Fruit fly (Drosophila melanogaster) whole organism, embryonic: ENCODE measurements around the gene Cdc27.

Experiments
- Bdp1 ChIP-seq: fragments of 200-800 bp; sonication (Bioruptor generic); optimal IDR thresholded peaks from 3 replicates; lab custom pipeline; 2016; ENCODE audit warnings: missing biosample characterization, missing genetic modification characterization
- Blimp-1 ChIP-seq: fragments of 200-800 bp; sonication (Bioruptor generic); optimal IDR thresholded peaks from 3 replicates; lab custom pipeline; 2018; ENCODE audit warnings: missing biosample characterization, missing genetic modification characterization, mild to moderate bottlenecking, moderate library complexity, missing genetic modification reagents
- CG10979 ChIP-seq: fragments of 200-800 bp; sonication (Bioruptor generic); optimal IDR thresholded peaks from 2 replicates; lab custom pipeline; 2018; ENCODE audit warnings: missing biosample characterization, mild to moderate bottlenecking, missing genetic modification characterization, moderate library complexity
- CG12391 ChIP-seq: fragments of 200-800 bp; sonication (Bioruptor generic); optimal IDR thresholded peaks from 3 replicates; lab custom pipeline; 2018; ENCODE audit warnings: missing biosample characterization, mild to moderate bottlenecking, missing genetic modification characterization, moderate library complexity
- CG16779 ChIP-seq: fragments of 200-800 bp; sonication (Bioruptor generic); IDR thresholded peaks from 2 replicates; pipeline ENCODE4 v1.3.6; 2022; ENCODE audit warnings: missing biosample characterization, missing genetic modification characterization
- CG17612 ChIP-seq: fragments of 200-800 bp; sonication (Bioruptor generic); IDR thresholded peaks from 2 replicates; pipeline ENCODE4 v1.3.6; 2022; ENCODE audit warnings: missing biosample characterization, missing genetic modification characterization
- CG2116 ChIP-seq: fragments of 200-800 bp; sonication (Bioruptor generic); optimal IDR thresholded peaks from 3 replicates; lab custom pipeline; 2018; ENCODE audit warnings: missing biosample characterization, mild to moderate bottlenecking, missing genetic modification characterization
- CG34422 ChIP-seq: fragments of 200-800 bp; sonication (Bioruptor generic); IDR thresholded peaks from 3 replicates; pipeline ENCODE4 v1.3.6; 2022; ENCODE audit warnings: missing biosample characterization, missing genetic modification characterization
- CG4617 ChIP-seq: fragments of 200-800 bp; sonication (Bioruptor generic); optimal IDR thresholded peaks from 3 replicates; lab custom pipeline; 2016; ENCODE audit warnings: missing biosample characterization, missing genetic modification characterization, borderline replicate concordance
- CG5180 ChIP-seq: fragments of 200-800 bp; sonication (Bioruptor generic); optimal IDR thresholded peaks from 3 replicates; lab custom pipeline; 2017; ENCODE audit warnings: missing biosample characterization, missing genetic modification characterization, mild to moderate bottlenecking, moderate library complexity, missing genetic modification reagents
- CG6654 ChIP-seq: fragments of 200-800 bp; sonication (Bioruptor generic); optimal IDR thresholded peaks from 2 replicates; lab custom pipeline; 2017; ENCODE audit warnings: missing biosample characterization, mild to moderate bottlenecking, missing genetic modification characterization
- CG7372 ChIP-seq: fragments of 200-800 bp; sonication (Bioruptor generic); IDR thresholded peaks from 2 replicates; pipeline ENCODE4 v1.3.6; 2022; ENCODE audit warnings: missing biosample characterization, missing genetic modification characterization
- CG8765 ChIP-seq: fragments of 200-800 bp; sonication (Bioruptor generic); IDR thresholded peaks from 2 replicates; pipeline ENCODE4 v1.3.6; 2022; ENCODE audit warnings: missing biosample characterization, missing genetic modification characterization
- CG9797 ChIP-seq: fragments of 200-800 bp; sonication (Bioruptor generic); optimal IDR thresholded peaks from 3 replicates; lab custom pipeline; 2018; ENCODE audit warnings: missing biosample characterization, mild to moderate bottlenecking, missing genetic modification characterization
- Dll ChIP-seq: fragments of 200-800 bp; sonication (Bioruptor generic); IDR thresholded peaks from 4 replicates; pipeline ENCODE4 v1.3.6; 2022; ENCODE audit warnings: missing biosample characterization, missing genetic modification characterization; ENCODE audit not compliant: partially characterized antibody
- Drgx ChIP-seq: fragments of 200-800 bp; sonication (Bioruptor generic); IDR thresholded peaks from 2 replicates; pipeline ENCODE4 v1.3.6; 2022; ENCODE audit warnings: missing biosample characterization, missing genetic modification characterization
- Fer1 ChIP-seq: fragments of 200-800 bp; sonication (Bioruptor generic); optimal IDR thresholded peaks from 2 replicates; lab custom pipeline; 2017; ENCODE audit warnings: missing biosample characterization, mild to moderate bottlenecking, missing genetic modification characterization
- HLH4C ChIP-seq: fragments of 200-800 bp; sonication (Bioruptor generic); IDR thresholded peaks from 3 replicates; pipeline ENCODE4 v1.3.6; 2022; ENCODE audit warnings: missing biosample characterization, missing genetic modification characterization; ENCODE audit not compliant: partially characterized antibody
- Hsf ChIP-seq: fragments of 200-800 bp; sonication (Bioruptor generic); optimal IDR thresholded peaks from 3 replicates; lab custom pipeline; 2016; ENCODE audit warnings: missing biosample characterization, missing genetic modification characterization
- Jarid2 ChIP-seq: fragments of 200-800 bp; sonication (Bioruptor generic); optimal IDR thresholded peaks from 3 replicates; lab custom pipeline; 2017; ENCODE audit warnings: mild to moderate bottlenecking, missing biosample characterization, missing genetic modification reagents, missing genetic modification characterization
- Oaz ChIP-seq: fragments of 200-800 bp; sonication (Bioruptor generic); IDR thresholded peaks from 2 replicates; pipeline ENCODE4 v1.3.6; 2022; ENCODE audit warnings: missing biosample characterization, missing genetic modification characterization
- Trl ChIP-seq, 3 experiments: fragments of >200 bp in 2 of 3; fragments of 200-800 bp in 1 of 3; sonication (Bioruptor generic) in 1 of 3; optimal IDR thresholded peaks; 2 replicates in 1 of 3; 3 replicates in 2 of 3; lab custom pipeline; 2016 to 2017; ENCODE audit warnings: missing biosample characterization in 1 of 3, missing genetic modification characterization in 1 of 3
- Xrp1 ChIP-seq: fragments of 200-800 bp; sonication (Bioruptor generic); IDR thresholded peaks from 2 replicates; pipeline ENCODE4 v1.3.6; 2022; ENCODE audit warnings: missing biosample characterization, missing genetic modification characterization
- br ChIP-seq: fragments of >200 bp; optimal IDR thresholded peaks from 2 replicates; lab custom pipeline; 2017
- cg ChIP-seq: fragments of 200-800 bp; sonication (Bioruptor generic); optimal IDR thresholded peaks from 3 replicates; lab custom pipeline; 2019; ENCODE audit warnings: missing biosample characterization, mild to moderate bottlenecking, missing genetic modification characterization, moderate library complexity
- chinmo ChIP-seq: fragments of 200-800 bp; sonication (Bioruptor generic); IDR thresholded peaks from 4 replicates; pipeline ENCODE4 v1.3.6; 2022; ENCODE audit warnings: missing biosample characterization, missing genetic modification characterization; ENCODE audit not compliant: partially characterized antibody
- chm ChIP-seq: fragments of 200-800 bp; sonication (Bioruptor generic); IDR thresholded peaks from 2 replicates; pipeline ENCODE4 v1.3.6; 2022; ENCODE audit warnings: missing biosample characterization, missing genetic modification characterization
- ci ChIP-seq: fragments of 200-800 bp; sonication (Bioruptor generic); IDR thresholded peaks from 3 replicates; pipeline ENCODE4 v1.3.6; 2022; ENCODE audit warnings: missing biosample characterization, missing genetic modification characterization
- crol ChIP-seq: fragments of 200-800 bp; sonication (Bioruptor generic); IDR thresholded peaks from 2 replicates; pipeline ENCODE4 v1.3.6; 2022; ENCODE audit warnings: missing biosample characterization, missing genetic modification characterization
- da ChIP-seq: fragments of 200-800 bp; sonication (Bioruptor generic); optimal IDR thresholded peaks from 2 replicates; lab custom pipeline; 2016; ENCODE audit warnings: missing biosample characterization, missing genetic modification characterization
- dmrt99B ChIP-seq: fragments of 200-800 bp; sonication (Bioruptor generic); optimal IDR thresholded peaks from 2 replicates; lab custom pipeline; 2018; ENCODE audit warnings: missing biosample characterization, mild to moderate bottlenecking, missing genetic modification characterization, moderate library complexity
- fd102C ChIP-seq: fragments of 200-800 bp; sonication (Bioruptor generic); optimal IDR thresholded peaks from 2 replicates; lab custom pipeline; 2018; ENCODE audit warnings: missing biosample characterization, mild to moderate bottlenecking, missing genetic modification characterization, moderate library complexity
- gem ChIP-seq: fragments of 200-800 bp; sonication (Bioruptor generic); optimal IDR thresholded peaks from 2 replicates; lab custom pipeline; 2019; ENCODE audit warnings: missing biosample characterization, mild to moderate bottlenecking, missing genetic modification characterization, moderate library complexity
- insv ChIP-seq, 2 experiments: fragments of 200-800 bp; sonication (Bioruptor generic); optimal IDR thresholded peaks; 3 replicates each; lab custom pipeline; 2016 to 2018; ENCODE audit warnings: missing biosample characterization in 2 of 2, missing genetic modification characterization in 2 of 2
- nom ChIP-seq: fragments of 200-800 bp; sonication (Bioruptor generic); optimal IDR thresholded peaks from 2 replicates; lab custom pipeline; 2017; ENCODE audit warnings: missing biosample characterization, missing genetic modification characterization, mild to moderate bottlenecking, moderate library complexity, missing genetic modification reagents
- onecut ChIP-seq: fragments of 200-800 bp; sonication (Bioruptor generic); IDR thresholded peaks from 2 replicates; pipeline ENCODE4 v1.3.6; 2022; ENCODE audit warnings: missing biosample characterization, missing genetic modification characterization
- org-1 ChIP-seq: fragments of 200-800 bp; sonication (Bioruptor generic); optimal IDR thresholded peaks from 2 replicates; lab custom pipeline; 2017; ENCODE audit warnings: missing biosample characterization, missing genetic modification characterization
- run ChIP-seq: fragments of 200-800 bp; sonication (Bioruptor generic); optimal IDR thresholded peaks from 3 replicates; lab custom pipeline; 2018; ENCODE audit warnings: missing biosample characterization, mild to moderate bottlenecking, missing genetic modification characterization
- sc ChIP-seq, 3 experiments: fragments of >200 bp in 2 of 3; fragments of 200-800 bp in 1 of 3; sonication (Bioruptor generic) in 1 of 3; optimal IDR thresholded peaks; 2 replicates in 2 of 3; 3 replicates in 1 of 3; lab custom pipeline; 2017; ENCODE audit warnings: mild to moderate bottlenecking in 1 of 3, missing biosample characterization in 1 of 3, missing genetic modification characterization in 1 of 3, missing genetic modification reagents in 1 of 3
- sd ChIP-seq: fragments of 200-800 bp; sonication (Bioruptor generic); optimal IDR thresholded peaks from 3 replicates; lab custom pipeline; 2018; ENCODE audit warnings: missing biosample characterization, mild to moderate bottlenecking, missing genetic modification characterization, moderate library complexity
- sens ChIP-seq: fragments of 200-800 bp; sonication (Bioruptor generic); peaks from one replicate; lab custom pipeline; 2016; ENCODE audit warnings: missing biosample characterization, missing genetic modification characterization
- sqz ChIP-seq: fragments of 200-800 bp; sonication (Bioruptor generic); optimal IDR thresholded peaks from 3 replicates; lab custom pipeline; 2018; ENCODE audit warnings: missing biosample characterization, mild to moderate bottlenecking, missing genetic modification characterization
- tup ChIP-seq: fragments of 200-800 bp; sonication (Bioruptor generic); optimal IDR thresholded peaks from 2 replicates; lab custom pipeline; 2016; ENCODE audit warnings: missing biosample characterization, mild to moderate bottlenecking, missing genetic modification characterization, moderate library complexity
- unc-4 ChIP-seq: fragments of 200-800 bp; sonication (Bioruptor generic); IDR thresholded peaks from 2 replicates; pipeline ENCODE4 v1.3.6; 2022; ENCODE audit warnings: missing biosample characterization, missing genetic modification characterization; ENCODE audit not compliant: partially characterized antibody
- yki ChIP-seq: fragments of >200 bp; optimal IDR thresholded peaks from 3 replicates; lab custom pipeline; 2018
- zen2 ChIP-seq: fragments of 200-800 bp; sonication (Bioruptor generic); IDR thresholded peaks from 3 replicates; pipeline ENCODE4 v1.3.6; 2022; ENCODE audit warnings: missing biosample characterization, missing genetic modification characterization; ENCODE audit not compliant: partially characterized antibody

The Cdc27 gene

DNA sequence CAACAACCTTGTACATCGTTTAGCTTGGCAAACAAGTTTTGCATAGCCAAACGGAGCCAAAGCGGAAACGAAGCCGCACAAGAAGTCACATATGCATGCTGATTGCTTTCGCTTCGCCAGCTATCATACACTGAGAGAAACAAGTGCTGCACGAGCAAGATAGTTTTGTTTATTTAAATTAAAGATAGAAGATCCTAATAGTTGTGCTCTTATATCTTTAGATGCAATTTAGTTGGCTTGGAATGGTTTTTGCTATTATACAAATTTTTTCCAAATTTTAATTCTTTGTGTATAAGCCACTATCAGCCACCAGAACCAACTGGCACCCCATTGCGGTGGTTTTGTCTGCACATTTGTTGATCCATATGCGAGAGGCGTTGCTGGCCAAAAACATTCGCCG lies 34.4 kb upstream of the Cdc27 start (continued):
- TF ChIP-seq Oaz (GFP tag; lab: Robert Waterston, UW), result no peak
- TF ChIP-seq sens, result peak; percentile 74
- peak; percentile 14 for TF ChIP-seq gem (tag; lab: Kevin White, UChicago)
- no peak for TF ChIP-seq CG7372 (GFP tag; lab: Robert Waterston, UW)

DNA sequence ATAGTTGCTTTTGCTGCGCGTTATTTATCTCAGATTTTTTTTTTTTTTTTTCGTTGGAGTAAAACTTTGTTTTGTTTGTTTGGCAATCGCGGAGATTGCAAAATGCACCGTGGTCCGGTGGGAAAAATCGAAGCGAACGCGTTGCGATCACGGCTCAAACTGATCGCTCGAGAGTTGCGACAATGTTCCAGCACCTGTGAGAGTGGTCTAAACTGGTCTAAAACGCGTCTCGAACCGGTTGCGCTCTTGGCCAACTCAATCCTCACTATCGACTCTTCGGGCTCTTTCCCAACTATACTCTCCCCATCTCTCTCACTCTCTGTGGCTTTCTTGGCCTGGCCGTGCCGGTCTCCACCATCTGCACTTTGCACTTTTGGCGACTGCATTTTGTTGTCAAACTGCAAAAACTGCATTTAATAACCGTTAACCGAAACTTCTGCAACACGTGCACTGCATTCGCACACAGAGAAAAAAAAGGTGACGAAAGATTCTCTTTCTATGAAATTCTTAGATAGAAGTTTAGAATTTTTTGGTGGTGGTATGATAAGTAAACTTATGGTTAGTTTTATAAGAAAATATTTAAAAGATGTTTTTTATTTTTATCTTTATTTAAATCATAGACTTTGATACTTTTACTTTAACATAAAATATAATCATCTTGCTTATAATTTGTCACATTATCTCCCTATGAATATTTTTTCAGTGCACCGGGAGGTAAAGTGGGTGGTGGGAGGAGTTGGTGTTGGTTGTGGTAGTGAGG lies 14.8 kb upstream of the Cdc27 start, which contains the start of gene CG14830:
TSS of gene CG14830 (minus strand) at position 164 of the 760 bp plus-strand sequence.
- TF ChIP-seq Trl (optimal IDR thresholded peaks at IDR 0.05; lab: Kevin White, UChicago), result peak; percentile 64 to 69
- TF ChIP-seq Trl (GFP tag; optimal IDR thresholded peaks at IDR 0.05; lab: Kevin White, UChicago), result no peak
- peak; percentile 43; the same call in 1 of the 2 replicates for TF ChIP-seq Drgx
- peak; percentile 83 for TF ChIP-seq nom (GFP tag; lab: Kevin White, UChicago)
- peak; percentile 30 for TF ChIP-seq sens
- peak; percentile 73 for TF ChIP-seq Jarid2 (GFP tag; lab: Kevin White, UChicago)
- TF ChIP-seq chm (GFP tag; lab: Robert Waterston, UW), result 0 out of 2 replicates have a peak, but pooled peaks have one; percentile 33
- peak; percentile 13 for TF ChIP-seq yki (lab: Kevin White, UChicago)
- TF ChIP-seq cg (GFP tag; lab: Kevin White, UChicago), result peak; percentile 4
- no peak for TF ChIP-seq Oaz (GFP tag; lab: Robert Waterston, UW)
- peak; percentile 54; the same call in 1 of the 4 replicates for TF ChIP-seq chinmo (GFP tag; lab: Robert Waterston, UW)
- TF ChIP-seq Bdp1 (GFP tag; lab: Kevin White, UChicago), result no peak
- TF ChIP-seq onecut (GFP tag; lab: Robert Waterston, UW), result no peak
- TF ChIP-seq dmrt99B (tag; lab: Kevin White, UChicago), result peak; percentile 46
- no peak for TF ChIP-seq CG12391 (tag; lab: Kevin White, UChicago)
- TF ChIP-seq Fer1, result no peak
- TF ChIP-seq zen2 (GFP tag; lab: Robert Waterston, UW), result peak; percentile 40; the same call in 1 of the 3 replicates
- 0 out of 2 replicates have a peak, but pooled peaks have one; percentile 14 for TF ChIP-seq unc-4 (GFP tag; lab: Robert Waterston, UW)
- no peak for TF ChIP-seq CG8765
- TF ChIP-seq Hsf (GFP tag; lab: Kevin White, UChicago), result no peak
- TF ChIP-seq Blimp-1, result peak; percentile 24
- peak; percentile 22 for TF ChIP-seq sqz (GFP tag; lab: Kevin White, UChicago)
- TF ChIP-seq ci, result peak; percentile 50; the same call in 1 of the 3 replicates
- 0 out of 3 replicates have a peak, but pooled peaks have one; percentile 17 for TF ChIP-seq CG34422
- 0 out of 3 replicates have a peak, but pooled peaks have one; percentile 13 for TF ChIP-seq HLH4C (GFP tag; lab: Robert Waterston, UW)
- TF ChIP-seq sd, result no peak
- TF ChIP-seq CG5180 (GFP tag; lab: Kevin White, UChicago), result peak; percentile 94
- no peak for TF ChIP-seq da
- TF ChIP-seq, all 482 proteins: peak for 18

DNA sequence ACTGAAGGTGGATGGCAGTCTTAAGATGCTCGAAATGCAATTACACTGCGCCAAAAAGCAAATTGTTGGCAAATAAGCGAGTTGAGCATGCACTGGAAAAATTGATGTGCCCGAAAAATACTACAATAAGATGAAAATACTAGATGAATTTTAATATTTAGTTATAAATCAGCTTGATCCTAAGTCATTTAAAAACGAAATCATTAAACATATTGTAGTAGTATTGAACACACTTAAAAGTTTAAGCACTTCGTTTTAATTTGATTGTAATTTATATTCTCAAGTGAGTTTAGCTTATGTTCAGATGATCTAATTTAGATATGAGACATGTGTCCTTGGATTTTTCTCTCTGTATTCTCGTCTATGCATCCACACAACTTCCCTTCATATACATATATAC lies 13.3 kb upstream of the Cdc27 start:
- no peak for TF ChIP-seq insv (GFP tag; optimal IDR thresholded peaks at IDR 0.05; lab: Kevin White, UChicago)
- TF ChIP-seq CG9797 (GFP tag; lab: Kevin White, UChicago), result no peak
- no peak for TF ChIP-seq CG17612
- TF ChIP-seq org-1 (GFP tag; lab: Kevin White, UChicago), result no peak
- TF ChIP-seq CG10979 (tag; lab: Kevin White, UChicago), result peak; percentile 12
- no peak for TF ChIP-seq Dll
- no peak for TF ChIP-seq CG4617 (GFP tag; lab: Kevin White, UChicago)
- no peak for TF ChIP-seq CG2116 (GFP tag; lab: Kevin White, UChicago)
- peak; percentile 7; the same call in 1 of the 2 replicates for TF ChIP-seq Xrp1 (GFP tag; lab: Robert Waterston, UW)
- no peak for TF ChIP-seq CG16779 (GFP tag; lab: Robert Waterston, UW)
- no peak for TF ChIP-seq Fer1
- no peak for TF ChIP-seq tup (GFP tag; lab: Kevin White, UChicago)
- no peak for TF ChIP-seq fd102C
- no peak for TF ChIP-seq crol (GFP tag; lab: Robert Waterston, UW)
- no peak for TF ChIP-seq br (lab: Kevin White, UChicago)
- no peak for TF ChIP-seq run
- no peak for TF ChIP-seq CG6654 (GFP tag; lab: Kevin White, UChicago)
- no peak for TF ChIP-seq sc (optimal IDR thresholded peaks at IDR 0.05; lab: Kevin White, UChicago)
- TF ChIP-seq sc (GFP tag; optimal IDR thresholded peaks at IDR 0.05; lab: Kevin White, UChicago), result no peak
